Worm (Caenorhabditis elegans): ENCODE measurements around the gene fipr-1.

The fipr-1 gene

DNA sequence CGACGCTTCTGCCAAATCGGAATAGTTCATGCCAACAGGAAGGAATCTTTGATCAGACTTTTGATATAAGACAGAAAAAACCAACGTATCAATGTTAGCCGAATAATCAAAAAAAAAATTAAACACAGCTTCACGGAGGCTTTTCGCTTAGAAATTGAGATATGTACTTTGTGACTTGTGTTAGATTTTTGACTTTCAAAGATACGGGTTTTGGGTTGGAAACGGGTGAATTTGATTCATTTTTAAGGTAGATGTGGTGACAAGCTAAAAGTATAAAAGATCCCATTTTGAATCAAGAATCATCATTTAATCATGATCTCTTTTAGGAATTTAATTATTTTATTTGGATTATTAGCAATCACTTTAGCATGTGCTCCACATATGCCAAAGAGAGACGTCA lies 40.8 kb upstream of the fipr-1 start, which contains the start of gene K01D12.8:
Gene K01D12.8 (plus strand): TSS at position 301 of the 400 bp plus-strand sequence.
- no peak for TF ChIP-seq skn-1 (tag; optimal IDR thresholded peaks at IDR 0.05)
- no peak for TF ChIP-seq nhr-67 (tag; optimal IDR thresholded peaks at IDR 0.05)
- TF ChIP-seq fkh-2 (tag; optimal IDR thresholded peaks at IDR 0.05) = no peak
- no peak for TF ChIP-seq aly-2 (tag; optimal IDR thresholded peaks at IDR 0.05)
- TF ChIP-seq eor-1 (tag; optimal IDR thresholded peaks at IDR 0.05) = no peak
- TF ChIP-seq fos-1 (tag; optimal IDR thresholded peaks at IDR 0.05) = no peak
- TF ChIP-seq nhr-43 (tag; optimal IDR thresholded peaks at IDR 0.05; ENCODE audit: poor library complexity, severe bottlenecking) = no peak
- TF ChIP-seq pha-4 (tag; optimal IDR thresholded peaks at IDR 0.05) = no peak
- TF ChIP-seq nhr-11 (tag; optimal IDR thresholded peaks at IDR 0.05) = no peak
- TF ChIP-seq jun-1 (tag; optimal IDR thresholded peaks at IDR 0.05) = no peak
- TF ChIP-seq unc-39 (tag; optimal IDR thresholded peaks at IDR 0.05) = no peak
- no peak for TF ChIP-seq nfya-1 (tag; optimal IDR thresholded peaks at IDR 0.05; ENCODE audit: insufficient read depth)
- no peak for TF ChIP-seq nhr-28 (tag; optimal IDR thresholded peaks at IDR 0.05)
- no peak for TF ChIP-seq zag-1 (tag; optimal IDR thresholded peaks at IDR 0.05)
- TF ChIP-seq nhr-76 (tag; optimal IDR thresholded peaks at IDR 0.05) = no peak
- no peak for TF ChIP-seq mml-1 (tag; optimal IDR thresholded peaks at IDR 0.05)

DNA sequence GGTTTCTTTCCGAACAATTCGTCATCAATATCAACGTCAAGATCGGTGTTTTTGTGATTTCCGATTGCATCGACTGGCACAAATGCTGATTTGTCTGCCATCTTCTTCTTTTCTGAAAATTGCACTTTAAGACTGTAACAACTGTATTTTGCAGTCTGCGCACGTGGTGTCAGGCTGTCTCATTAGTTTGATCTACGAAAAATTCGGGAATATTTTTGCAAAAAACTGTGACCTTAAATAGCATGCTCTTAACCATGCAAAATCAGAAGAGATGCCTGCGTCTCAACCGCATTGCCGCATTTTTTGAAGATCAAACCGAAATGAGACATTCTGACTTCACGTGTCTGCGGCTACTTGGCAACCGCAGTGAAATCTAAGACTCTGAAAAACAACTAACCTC lies 39.8 kb upstream of the fipr-1 start, which contains the start of gene K01D12.7:
Gene K01D12.7 (minus strand): TSS at position 101 of the 400 bp plus-strand sequence.
- TF ChIP-seq nhr-76 (tag; optimal IDR thresholded peaks at IDR 0.05) (no peak), hmg-11 (tag; optimal IDR thresholded peaks at IDR 0.05) (no peak), egl-27 (tag; optimal IDR thresholded peaks at IDR 0.05) (no peak)

DNA sequence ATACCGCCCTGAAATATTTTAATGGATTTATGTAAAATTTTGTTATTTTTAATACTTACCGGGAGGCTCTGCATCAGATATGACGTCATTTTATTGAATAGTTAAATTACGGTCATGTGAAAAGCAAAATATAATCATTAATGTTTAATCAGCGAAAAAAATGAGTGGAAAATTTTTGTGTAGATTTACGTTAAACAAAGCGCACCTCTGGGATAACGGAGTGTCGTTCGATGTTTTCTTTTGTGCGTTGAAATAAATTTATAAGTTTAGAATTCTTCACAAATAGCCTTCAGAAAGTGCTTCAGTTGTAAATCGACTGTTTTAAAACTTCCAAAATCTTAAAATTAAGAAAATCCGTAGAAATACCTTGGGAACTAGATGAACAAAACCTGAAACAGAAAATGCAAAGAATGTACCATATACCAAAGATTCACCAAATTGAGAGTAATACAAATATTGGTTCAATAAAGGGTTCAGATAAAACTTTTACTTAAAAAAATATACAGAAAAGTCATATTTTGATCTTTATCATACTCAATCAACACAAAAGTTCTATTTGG lies 39.2 kb upstream of the fipr-1 start, which contains the start of the genes K01D12.20 and miga-1:
Gene K01D12.20 (minus strand): TSS at position 138 of the 560 bp plus-strand sequence.
Gene miga-1 (minus strand): TSS at position 183 of the 560 bp plus-strand sequence.
- no peak for TF ChIP-seq ceh-28 (tag; optimal IDR thresholded peaks at IDR 0.05)
- peak; percentile 93 for TF ChIP-seq R02D3.7 (tag; optimal IDR thresholded peaks at IDR 0.05)
- TF ChIP-seq nhr-28 (tag; optimal IDR thresholded peaks at IDR 0.05) = no peak
- peak; percentile 47 for TF ChIP-seq lin-15B (tag; optimal IDR thresholded peaks at IDR 0.05)
- no peak for TF ChIP-seq fos-1 (tag; optimal IDR thresholded peaks at IDR 0.05)
- TF ChIP-seq ZK546.5 (tag; optimal IDR thresholded peaks at IDR 0.05) = no peak
- TF ChIP-seq mml-1 (tag; optimal IDR thresholded peaks at IDR 0.05) = no peak
- peak; percentile 34 for TF ChIP-seq snpc-4 (tag; optimal IDR thresholded peaks at IDR 0.05)
- no peak for TF ChIP-seq nhr-11 (tag; optimal IDR thresholded peaks at IDR 0.05)
- no peak for TF ChIP-seq nhr-237 (tag; optimal IDR thresholded peaks at IDR 0.05)
- peak; percentile 64 for TF ChIP-seq pha-4 (tag; optimal IDR thresholded peaks at IDR 0.05)
- peak; percentile 44 for TF ChIP-seq elt-2 (tag; optimal IDR thresholded peaks at IDR 0.05)
- peak; percentile 18 for TF ChIP-seq pqm-1 (tag; optimal IDR thresholded peaks at IDR 0.05)
- TF ChIP-seq nhr-23 (tag; optimal IDR thresholded peaks at IDR 0.05) = peak; percentile 40
- TF ChIP-seq fkh-2 (tag; optimal IDR thresholded peaks at IDR 0.05) = no peak
- TF ChIP-seq nhr-25 (tag; optimal IDR thresholded peaks at IDR 0.05) = no peak
- TF ChIP-seq ztf-4 (tag; optimal IDR thresholded peaks at IDR 0.05) = no peak

DNA sequence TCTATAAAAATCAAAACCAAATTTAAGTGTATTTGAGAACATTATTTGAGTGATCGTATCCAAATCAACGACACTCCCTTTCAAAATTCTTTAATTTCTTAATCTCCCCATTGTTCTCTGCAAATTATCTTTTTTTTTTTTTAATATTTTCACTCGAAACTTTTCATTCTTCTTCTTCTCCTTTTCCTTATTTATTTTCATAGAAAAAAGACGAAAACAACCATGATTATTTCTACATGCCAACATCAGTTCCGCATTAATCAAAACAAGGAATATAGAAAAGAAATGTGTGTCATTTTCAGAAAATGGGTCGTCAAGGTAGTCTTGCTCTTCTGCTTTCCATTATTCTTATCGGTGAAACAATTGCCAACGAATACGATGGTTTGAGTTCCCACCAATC lies 36.0 kb upstream of the fipr-1 start, which contains the start of gene K01D12.5:
Gene K01D12.5 (plus strand): TSS at position 301 of the 400 bp plus-strand sequence.
- no peak for TF ChIP-seq snpc-4 (tag; optimal IDR thresholded peaks at IDR 0.05)
- TF ChIP-seq nfya-1 (tag; optimal IDR thresholded peaks at IDR 0.05; ENCODE audit: insufficient read depth) = no peak
- no peak for TF ChIP-seq jun-1 (tag; optimal IDR thresholded peaks at IDR 0.05)
- no peak for TF ChIP-seq egl-27 (tag; optimal IDR thresholded peaks at IDR 0.05)
- no peak for TF ChIP-seq unc-39 (tag; optimal IDR thresholded peaks at IDR 0.05)
- TF ChIP-seq elt-1 (tag; optimal IDR thresholded peaks at IDR 0.05) = no peak
- no peak for TF ChIP-seq mml-1 (tag; optimal IDR thresholded peaks at IDR 0.05)
- no peak for TF ChIP-seq nhr-43 (tag; optimal IDR thresholded peaks at IDR 0.05; ENCODE audit: poor library complexity, severe bottlenecking)
- TF ChIP-seq pqm-1 (tag; optimal IDR thresholded peaks at IDR 0.05) = no peak

- TF ChIP-seq elt-1 (tag; optimal IDR thresholded peaks at IDR 0.05) (no peak), ceh-82 (tag; optimal IDR thresholded peaks at IDR 0.05) (no peak), egl-27 (tag; optimal IDR thresholded peaks at IDR 0.05) (no peak), aly-2 (tag; optimal IDR thresholded peaks at IDR 0.05) (no peak), mml-1 (tag; optimal IDR thresholded peaks at IDR 0.05) (no peak), unc-62 (GFP tag; optimal IDR thresholded peaks at IDR 0.05) (no peak), elt-2 (tag; optimal IDR thresholded peaks at IDR 0.05) (no peak), nhr-43 (tag; optimal IDR thresholded peaks at IDR 0.05; ENCODE audit: poor library complexity, severe bottlenecking) (no peak), nhr-23 (tag; optimal IDR thresholded peaks at IDR 0.05) (no peak), tbx-2 (tag; optimal IDR thresholded peaks at IDR 0.05) (no peak), fkh-10 (GFP tag; optimal IDR thresholded peaks at IDR 0.05) (no peak), ceh-28 (tag; optimal IDR thresholded peaks at IDR 0.05) (no peak)
These were observed 34.2 kb upstream of the fipr-1 start, which contains the start of gene twk-14 for ce11 chrV:12395699-12396098. Gene twk-14 (minus strand): TSS chrV:12395706.

All from whole organism, L3 larva.